Fruit fly (Drosophila melanogaster) whole organism, embryonic: Measurements from ENCODE around the gene Zwilch.

Source experiments
- Asciz ChIP-seq: fragments of 200-800 bp; sonication (Bioruptor generic); optimal IDR thresholded peaks from 2 replicates; lab custom pipeline; 2017; ENCODE audit warnings: missing biosample characterization, mild to moderate bottlenecking, missing genetic modification characterization, missing genetic modification reagents
- Atf3 ChIP-seq: fragments of 200-800 bp; sonication (Bioruptor generic); optimal IDR thresholded peaks from 3 replicates; lab custom pipeline; 2016; ENCODE audit warnings: missing biosample characterization, missing genetic modification characterization
- B-H2 ChIP-seq: fragments of 200-800 bp; sonication (Bioruptor generic); optimal IDR thresholded peaks from 2 replicates; lab custom pipeline; 2018; ENCODE audit warnings: missing biosample characterization, mild to moderate bottlenecking, missing genetic modification characterization
- Bgb ChIP-seq: fragments of 200-800 bp; sonication (Bioruptor generic); IDR thresholded peaks from 2 replicates; pipeline ENCODE4 v1.3.6; 2022; ENCODE audit warnings: missing biosample characterization, missing genetic modification characterization; ENCODE audit not compliant: partially characterized antibody
- CG10979 ChIP-seq: fragments of 200-800 bp; sonication (Bioruptor generic); optimal IDR thresholded peaks from 2 replicates; lab custom pipeline; 2018; ENCODE audit warnings: missing biosample characterization, mild to moderate bottlenecking, missing genetic modification characterization, moderate library complexity
- CG11085 ChIP-seq: fragments of 200-800 bp; sonication (Bioruptor generic); IDR thresholded peaks from 2 replicates; pipeline ENCODE4 v1.3.6; 2022; ENCODE audit warnings: missing biosample characterization, missing genetic modification characterization
- CG11504 ChIP-seq: fragments of 200-800 bp; sonication (Bioruptor generic); optimal IDR thresholded peaks from 3 replicates; lab custom pipeline; 2019; ENCODE audit warnings: missing biosample characterization, mild to moderate bottlenecking, missing genetic modification characterization, moderate library complexity
- CG11696 ChIP-seq: fragments of 200-800 bp; sonication (Bioruptor generic); IDR thresholded peaks from 2 replicates; pipeline ENCODE4 v1.3.6; 2022; ENCODE audit warnings: missing biosample characterization, missing genetic modification characterization
- CG13894 ChIP-seq: fragments of 200-800 bp; sonication (Bioruptor generic); optimal IDR thresholded peaks from 3 replicates; lab custom pipeline; 2018; ENCODE audit warnings: missing biosample characterization, mild to moderate bottlenecking, missing genetic modification characterization, moderate library complexity
- CG14050 ChIP-seq: fragments of 200-800 bp; sonication (Bioruptor generic); IDR thresholded peaks from 3 replicates; pipeline ENCODE4 v1.3.6; 2022; ENCODE audit warnings: missing biosample characterization, missing genetic modification characterization
- CG16813 ChIP-seq: fragments of 200-800 bp; sonication (Bioruptor generic); IDR thresholded peaks from 3 replicates; pipeline ENCODE4 v1.3.6; 2022; ENCODE audit warnings: missing biosample characterization, missing genetic modification characterization; ENCODE audit not compliant: partially characterized antibody
- CG17186 ChIP-seq: fragments of 200-800 bp; sonication (Bioruptor generic); optimal IDR thresholded peaks from 3 replicates; lab custom pipeline; 2017; ENCODE audit warnings: missing biosample characterization, missing genetic modification reagents, missing genetic modification characterization
- CG17328 ChIP-seq: fragments of 200-800 bp; sonication (Bioruptor generic); IDR thresholded peaks from 2 replicates; pipeline ENCODE4 v1.3.6; 2022; ENCODE audit warnings: missing biosample characterization, missing genetic modification characterization
- CG30431 ChIP-seq: fragments of 200-800 bp; sonication (Bioruptor generic); optimal IDR thresholded peaks from 2 replicates; lab custom pipeline; 2017; ENCODE audit warnings: missing biosample characterization, missing genetic modification characterization
- CG34422 ChIP-seq: fragments of 200-800 bp; sonication (Bioruptor generic); IDR thresholded peaks from 3 replicates; pipeline ENCODE4 v1.3.6; 2022; ENCODE audit warnings: missing biosample characterization, missing genetic modification characterization
- CG4404 ChIP-seq: fragments of 200-800 bp; sonication (Bioruptor generic); IDR thresholded peaks from 2 replicates; pipeline ENCODE4 v1.3.6; 2022; ENCODE audit warnings: missing biosample characterization, missing genetic modification characterization
- CG6791 ChIP-seq: fragments of 200-800 bp; sonication (Bioruptor generic); IDR thresholded peaks from 3 replicates; pipeline ENCODE4 v1.3.6; 2022; ENCODE audit warnings: missing biosample characterization, missing genetic modification characterization; ENCODE audit not compliant: partially characterized antibody
- CG7745 ChIP-seq: fragments of 200-800 bp; sonication (Bioruptor generic); optimal IDR thresholded peaks from 2 replicates; lab custom pipeline; 2018; ENCODE audit warnings: missing biosample characterization, mild to moderate bottlenecking, missing genetic modification characterization, moderate library complexity
- CG8359 ChIP-seq: fragments of 200-800 bp; sonication (Bioruptor generic); optimal IDR thresholded peaks from 2 replicates; lab custom pipeline; 2017; ENCODE audit warnings: missing biosample characterization, mild to moderate bottlenecking, missing genetic modification characterization, borderline replicate concordance
- CG9727 ChIP-seq: fragments of 200-800 bp; sonication (Bioruptor generic); optimal IDR thresholded peaks from 3 replicates; lab custom pipeline; 2017; ENCODE audit warnings: missing biosample characterization, mild to moderate bottlenecking, missing genetic modification characterization
- CG9797 ChIP-seq: fragments of 200-800 bp; sonication (Bioruptor generic); optimal IDR thresholded peaks from 3 replicates; lab custom pipeline; 2018; ENCODE audit warnings: missing biosample characterization, mild to moderate bottlenecking, missing genetic modification characterization
- CTCF ChIP-seq: fragments of 200-800 bp; sonication (Bioruptor generic); optimal IDR thresholded peaks from 2 replicates; lab custom pipeline; 2017; ENCODE audit warnings: missing biosample characterization, mild to moderate bottlenecking, missing genetic modification characterization, moderate library complexity
- CoRest ChIP-seq: fragments of 200-800 bp; sonication (Bioruptor generic); optimal IDR thresholded peaks from 3 replicates; lab custom pipeline; 2018; ENCODE audit warnings: missing biosample characterization, mild to moderate bottlenecking, missing genetic modification characterization, moderate library complexity
- HHEX ChIP-seq: fragments of 200-800 bp; sonication (Bioruptor generic); optimal IDR thresholded peaks from 3 replicates; lab custom pipeline; 2017; ENCODE audit warnings: missing biosample characterization, mild to moderate bottlenecking, missing genetic modification characterization, missing genetic modification reagents
- HLH3B ChIP-seq: fragments of 200-800 bp; sonication (Bioruptor generic); IDR thresholded peaks from 2 replicates; pipeline ENCODE4 v1.3.6; 2022; ENCODE audit warnings: missing biosample characterization, missing genetic modification characterization
- Hey ChIP-seq: fragments of 200-800 bp; sonication (Bioruptor generic); optimal IDR thresholded peaks from 3 replicates; lab custom pipeline; 2018; ENCODE audit warnings: missing biosample characterization, mild to moderate bottlenecking, missing genetic modification characterization
- Kr ChIP-seq: fragments of 200-800 bp; sonication (Bioruptor generic); optimal IDR thresholded peaks from 2 replicates; lab custom pipeline; 2017; ENCODE audit warnings: missing biosample characterization, mild to moderate bottlenecking, missing genetic modification characterization
- MBD-R2 ChIP-seq: fragments of 200-800 bp; sonication (Bioruptor generic); IDR thresholded peaks from 2 replicates; pipeline ENCODE4 v1.3.6; 2022; ENCODE audit warnings: missing biosample characterization, missing genetic modification characterization
- Mes4 ChIP-seq: fragments of 200-800 bp; sonication (Bioruptor generic); optimal IDR thresholded peaks from 2 replicates; lab custom pipeline; 2016; ENCODE audit warnings: missing biosample characterization, missing genetic modification characterization
- NC2β ChIP-seq: fragments of 200-800 bp; sonication (Bioruptor generic); optimal IDR thresholded peaks from 2 replicates; lab custom pipeline; 2016; ENCODE audit warnings: missing biosample characterization, missing genetic modification characterization
- Pdp1 ChIP-seq, 2 experiments: fragments of 200-800 bp; sonication (Bioruptor generic); optimal IDR thresholded peaks; 3 replicates each; lab custom pipeline; 2016; ENCODE audit warnings: missing biosample characterization in 2 of 2, missing genetic modification characterization in 2 of 2, mild to moderate bottlenecking in 1 of 2, moderate library complexity in 1 of 2
- Six4 ChIP-seq: fragments of 200-800 bp; sonication (Bioruptor generic); optimal IDR thresholded peaks from 2 replicates; lab custom pipeline; 2016; ENCODE audit warnings: missing biosample characterization, missing genetic modification characterization
- ato ChIP-seq: fragments of 200-800 bp; sonication (Bioruptor generic); IDR thresholded peaks from 2 replicates; pipeline ENCODE4 v1.3.6; 2022; ENCODE audit warnings: missing biosample characterization, missing genetic modification characterization; ENCODE audit not compliant: partially characterized antibody
- cg ChIP-seq: fragments of 200-800 bp; sonication (Bioruptor generic); optimal IDR thresholded peaks from 3 replicates; lab custom pipeline; 2019; ENCODE audit warnings: missing biosample characterization, mild to moderate bottlenecking, missing genetic modification characterization, moderate library complexity
- dmrt11E ChIP-seq: fragments of 200-800 bp; sonication (Bioruptor generic); optimal IDR thresholded peaks from 3 replicates; lab custom pipeline; 2018; ENCODE audit warnings: missing biosample characterization, mild to moderate bottlenecking, missing genetic modification characterization, moderate library complexity
- emc ChIP-seq: fragments of 200-800 bp; sonication (Bioruptor generic); optimal IDR thresholded peaks from 2 replicates; lab custom pipeline; 2016; ENCODE audit warnings: missing biosample characterization, missing genetic modification characterization
- esg ChIP-seq: fragments of 200-800 bp; sonication (Bioruptor generic); conservative IDR thresholded peaks from 2 replicates; pipeline ENCODE4 v1.3.6; 2022; ENCODE audit warnings: missing biosample characterization, missing genetic modification characterization
- fd96Cb ChIP-seq: fragments of 200-800 bp; sonication (Bioruptor generic); optimal IDR thresholded peaks from 2 replicates; lab custom pipeline; 2018; ENCODE audit warnings: missing biosample characterization, mild to moderate bottlenecking, missing genetic modification characterization, moderate library complexity
- gem ChIP-seq: fragments of 200-800 bp; sonication (Bioruptor generic); optimal IDR thresholded peaks from 2 replicates; lab custom pipeline; 2019; ENCODE audit warnings: missing biosample characterization, mild to moderate bottlenecking, missing genetic modification characterization, moderate library complexity
- grn ChIP-seq: fragments of 200-800 bp; sonication (Bioruptor generic); optimal IDR thresholded peaks from 3 replicates; lab custom pipeline; 2017; ENCODE audit warnings: missing biosample characterization, missing genetic modification characterization
- hbn ChIP-seq: fragments of 200-800 bp; sonication (Bioruptor generic); IDR thresholded peaks from 2 replicates; pipeline ENCODE4 v1.3.6; 2022; ENCODE audit warnings: missing biosample characterization, missing genetic modification characterization; ENCODE audit not compliant: partially characterized antibody
- insv ChIP-seq, 2 experiments: fragments of 200-800 bp; sonication (Bioruptor generic); optimal IDR thresholded peaks; 3 replicates each; lab custom pipeline; 2016 to 2018; ENCODE audit warnings: missing biosample characterization in 2 of 2, missing genetic modification characterization in 2 of 2
- kay ChIP-seq: fragments of 200-800 bp; sonication (Bioruptor generic); optimal IDR thresholded peaks from 2 replicates; lab custom pipeline; 2016; ENCODE audit warnings: missing biosample characterization, missing genetic modification characterization
- org-1 ChIP-seq: fragments of 200-800 bp; sonication (Bioruptor generic); optimal IDR thresholded peaks from 2 replicates; lab custom pipeline; 2017; ENCODE audit warnings: missing biosample characterization, missing genetic modification characterization
- pros ChIP-seq: fragments of 200-800 bp; sonication (Bioruptor generic); optimal IDR thresholded peaks from 3 replicates; lab custom pipeline; 2019; ENCODE audit warnings: missing biosample characterization, mild to moderate bottlenecking, missing genetic modification characterization, moderate library complexity
- psq ChIP-seq: fragments of 200-800 bp; sonication (Bioruptor generic); optimal IDR thresholded peaks from 2 replicates; lab custom pipeline; 2017; ENCODE audit warnings: missing biosample characterization, missing genetic modification characterization
- rib ChIP-seq: fragments of 200-800 bp; sonication (Bioruptor generic); IDR thresholded peaks from 2 replicates; pipeline ENCODE4 v1.3.6; 2022; ENCODE audit warnings: missing biosample characterization, missing genetic modification characterization
- sd ChIP-seq: fragments of 200-800 bp; sonication (Bioruptor generic); optimal IDR thresholded peaks from 3 replicates; lab custom pipeline; 2018; ENCODE audit warnings: missing biosample characterization, mild to moderate bottlenecking, missing genetic modification characterization, moderate library complexity
- sim ChIP-seq: fragments of 200-800 bp; sonication (Bioruptor generic); IDR thresholded peaks from 2 replicates; pipeline ENCODE4 v1.3.6; 2022; ENCODE audit warnings: missing biosample characterization, missing genetic modification characterization
- sna ChIP-seq: fragments of 200-800 bp; sonication (Bioruptor generic); IDR thresholded peaks from 2 replicates; pipeline ENCODE4 v1.3.6; 2022; ENCODE audit warnings: missing biosample characterization, missing genetic modification characterization; ENCODE audit not compliant: partially characterized antibody
- wor ChIP-seq: fragments of 200-800 bp; sonication (Bioruptor generic); IDR thresholded peaks from 2 replicates; pipeline ENCODE4 v1.3.6; 2022; ENCODE audit warnings: missing biosample characterization, missing genetic modification characterization
- zfh2 ChIP-seq: fragments of 200-800 bp; sonication (Bioruptor generic); optimal IDR thresholded peaks from 2 replicates; lab custom pipeline; 2016; ENCODE audit warnings: missing biosample characterization, missing genetic modification characterization

The Zwilch gene

dm6 chr3R:31213227-31213626 lies at the start of gene Zwilch, which contains the start of gene CG1542 (continued):
- TF ChIP-seq CoRest (tag; lab: Kevin White, UChicago) (peak; percentile 25), Mes4 (GFP tag; lab: Kevin White, UChicago) (no peak), CG10979 (no peak), NC2β (GFP tag; lab: Kevin White, UChicago) (no peak), CG4404 (GFP tag; lab: Robert Waterston, UW) (no peak), CG8359 (GFP tag; lab: Kevin White, UChicago) (no peak), CG13894 (tag; lab: Kevin White, UChicago) (no peak), CG11504 (no peak), Hey (no peak), MBD-R2 (GFP tag; lab: Robert Waterston, UW) (peak; percentile 91), CG6791 (GFP tag; lab: Robert Waterston, UW) (peak; percentile 77), wor (GFP tag; lab: Robert Waterston, UW) (no peak), org-1 (GFP tag; lab: Kevin White, UChicago) (no peak), CG11696 (GFP tag; lab: Robert Waterston, UW) (no peak), Six4 (no peak), Asciz (GFP tag; lab: Kevin White, UChicago) (no peak), CG14050 (GFP tag; lab: Robert Waterston, UW) (no peak), CG17186 (GFP tag; lab: Kevin White, UChicago) (peak; percentile 89), CTCF (GFP tag; lab: Kevin White, UChicago) (no peak), psq (GFP tag; lab: Kevin White, UChicago) (no peak), rib (GFP tag; lab: Robert Waterston, UW) (no peak), cg (GFP tag; lab: Kevin White, UChicago) (no peak), CG34422 (GFP tag; lab: Robert Waterston, UW) (no peak), gem (tag; lab: Kevin White, UChicago) (no peak), pros (no peak), Kr (GFP tag; lab: Kevin White, UChicago) (no peak), sim (GFP tag; lab: Robert Waterston, UW) (no peak), CG17328 (GFP tag; lab: Robert Waterston, UW) (no peak), CG30431 (GFP tag; lab: Kevin White, UChicago) (no peak), zfh2 (no peak), CG11085 (GFP tag; lab: Robert Waterston, UW) (no peak), Pdp1 (GFP tag; optimal IDR thresholded peaks at IDR 0.05; lab: Kevin White, UChicago) (no peak), hbn (GFP tag; lab: Robert Waterston, UW) (peak; percentile 78), kay (GFP tag; lab: Kevin White, UChicago) (no peak), B-H2 (GFP tag; lab: Kevin White, UChicago) (no peak), HLH3B (GFP tag; lab: Robert Waterston, UW) (no peak), CG9727 (GFP tag; lab: Kevin White, UChicago) (no peak), dmrt11E (tag; lab: Kevin White, UChicago) (no peak), sd (tag; lab: Kevin White, UChicago) (no peak), esg (GFP tag; lab: Robert Waterston, UW) (no peak), Atf3 (GFP tag; lab: Kevin White, UChicago) (no peak), CG16813 (GFP tag; lab: Robert Waterston, UW) (peak; percentile 78), sna (GFP tag; lab: Robert Waterston, UW) (peak; percentile 74), CG9797 (GFP tag; lab: Kevin White, UChicago) (peak; percentile 98), ato (GFP tag; lab: Robert Waterston, UW) (peak; percentile 77), grn (no peak), insv (GFP tag; optimal IDR thresholded peaks at IDR 0.05; lab: Kevin White, UChicago) (no peak), emc (no peak), HHEX (GFP tag; lab: Kevin White, UChicago) (no peak), Bgb (GFP tag; lab: Robert Waterston, UW) (peak; percentile 87), CG7745 (tag; lab: Kevin White, UChicago) (no peak), fd96Cb (tag; lab: Kevin White, UChicago) (no peak)
